Worm (Caenorhabditis elegans): ENCODE results near the gene arrd-23.

DNA sequence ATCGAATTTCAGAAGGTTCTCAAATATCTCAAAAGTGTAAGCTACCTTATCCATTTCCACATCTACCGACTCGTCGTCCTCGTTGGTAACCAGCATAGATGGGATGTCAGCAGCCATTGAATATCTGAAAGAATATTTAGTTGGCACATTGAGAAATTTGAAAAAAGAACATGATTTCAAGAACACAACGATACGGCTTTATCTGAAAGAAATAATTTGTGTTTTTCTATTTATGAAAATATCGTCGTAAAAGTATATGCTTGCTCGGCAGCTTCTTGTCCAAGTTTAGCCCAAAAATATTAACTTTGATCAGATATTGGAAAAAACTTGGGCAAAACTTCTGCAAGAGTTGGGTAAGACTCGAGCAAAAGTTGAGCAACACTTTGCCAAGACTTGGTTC lies 14.9 kb downstream of the arrd-23 start, which contains the start of gene T07F12.4:
- no peak for TF ChIP-seq alr-1 (tag; optimal IDR thresholded peaks at IDR 0.05)
- no peak for TF ChIP-seq nhr-12 (tag; optimal IDR thresholded peaks at IDR 0.05)
- no peak for TF ChIP-seq fos-1 (tag; optimal IDR thresholded peaks at IDR 0.05)
- TF ChIP-seq unc-62 (GFP tag; optimal IDR thresholded peaks at IDR 0.05): no peak
- no peak for TF ChIP-seq aly-2 (tag; optimal IDR thresholded peaks at IDR 0.05)
- TF ChIP-seq nhr-237 (tag; optimal IDR thresholded peaks at IDR 0.05): no peak
- TF ChIP-seq mdl-1 (tag; optimal IDR thresholded peaks at IDR 0.05): no peak
- no peak for TF ChIP-seq elt-3 (tag; optimal IDR thresholded peaks at IDR 0.05)
- no peak for TF ChIP-seq nhr-77 (tag; optimal IDR thresholded peaks at IDR 0.05)
- no peak for TF ChIP-seq nhr-21 (tag; optimal IDR thresholded peaks at IDR 0.05)
